Worm (Caenorhabditis elegans) whole organism, late embryonic: ENCODE data around the gene C09F12.2.

Experiments
- ahr-1 ChIP-seq: sonication (generic microtip); optimal IDR thresholded peaks from 2 replicates; lab custom pipeline; 2016; ENCODE audit warnings: missing genetic modification characterization, missing compliant biosample characterization
- ceh-34 ChIP-seq: sonication (generic microtip); optimal IDR thresholded peaks from 2 replicates; lab custom pipeline; 2016; ENCODE audit warnings: mild to moderate bottlenecking, missing genetic modification characterization, missing compliant biosample characterization
- elt-2 ChIP-seq: sonication (generic microtip); optimal IDR thresholded peaks from 2 replicates; lab custom pipeline; 2016; ENCODE audit warnings: missing genetic modification reagents, missing genetic modification characterization, missing compliant biosample characterization

- TF ChIP-seq elt-2 (tag; lab: Kevin White, UChicago) (no peak), ceh-34 (tag; lab: Kevin White, UChicago) (no peak), ahr-1 (no peak)
These were observed 44.8 kb upstream of the C09F12.2 start, which contains the start of gene ttr-31 for ce11 chrX:11008954-11009353.
